Fruit fly (Drosophila melanogaster): Measurements from ENCODE around the gene side-VII.

Gene side-VII

dm6 chr3R:9762955-9763931, 23.5 kb upstream of the side-VII start, which contains the start of the genes Snap24 and CG8478:
Gene Snap24 (minus strand): TSS chr3R:9763150.
Gene CG8478 (plus strand): TSS chr3R:9763650.
- TF ChIP-seq CG9705 (GFP tag; optimal IDR thresholded peaks at IDR 0.05) (no peak), N (GFP tag; optimal IDR thresholded peaks at IDR 0.05) (peak; percentile 8), Rel (GFP tag; optimal IDR thresholded peaks at IDR 0.05) (no peak), Rel (tag; optimal IDR thresholded peaks at IDR 0.05) (peak; percentile 31), Abd-B (GFP tag; optimal IDR thresholded peaks at IDR 0.05) (no peak), rgr (GFP tag; optimal IDR thresholded peaks at IDR 0.05) (no peak), Myc (optimal IDR thresholded peaks at IDR 0.05) (peak; percentile 2), Jra (GFP tag; optimal IDR thresholded peaks at IDR 0.05) (peak; percentile 64), ey (GFP tag; optimal IDR thresholded peaks at IDR 0.05) (no peak)

- TF ChIP-seq Myc (optimal IDR thresholded peaks at IDR 0.05): peak; percentile 79
- TF ChIP-seq lola (GFP tag; optimal IDR thresholded peaks at IDR 0.05): no peak
- peak; percentile 20 for TF ChIP-seq OdsH (GFP tag; optimal IDR thresholded peaks at IDR 0.05)
Measured at dm6 chr3R:9759360-9760191, 19.8 kb upstream of the side-VII start, which contains the start of gene Mpi. Gene Mpi (plus strand): TSS chr3R:9759622.

- TF ChIP-seq lola (GFP tag; optimal IDR thresholded peaks at IDR 0.05) (no peak), Myc (optimal IDR thresholded peaks at IDR 0.05) (peak; percentile 8)
Measured at dm6 chr3R:9756187-9756586, 16.4 kb upstream of the side-VII start, which contains the start of the genes Alg12 and Rpt3R. Gene Alg12 (plus strand): TSS chr3R:9756491. Gene Rpt3R (minus strand): TSS chr3R:9756510.

- TF ChIP-seq brk (GFP tag; optimal IDR thresholded peaks at IDR 0.05) (no peak), Vsx2 (GFP tag; optimal IDR thresholded peaks at IDR 0.05; ENCODE audit: partially characterized antibody) (no peak), sv (GFP tag; optimal IDR thresholded peaks at IDR 0.05) (no peak), HLH106 (tag; optimal IDR thresholded peaks at IDR 0.05) (no peak), dl (GFP tag; optimal IDR thresholded peaks at IDR 0.05; ENCODE audit: insufficient read depth in 1 of 2, partially characterized antibody in 2 of 2) (no peak), rgr (GFP tag; optimal IDR thresholded peaks at IDR 0.05) (no peak), OdsH (GFP tag; optimal IDR thresholded peaks at IDR 0.05) (no peak), pan (optimal IDR thresholded peaks at IDR 0.05) (no peak), CG32264 (GFP tag; optimal IDR thresholded peaks at IDR 0.05) (no peak), Mio (GFP tag; optimal IDR thresholded peaks at IDR 0.05) (no peak), Rel (GFP tag; optimal IDR thresholded peaks at IDR 0.05) (no peak), Rel (tag; optimal IDR thresholded peaks at IDR 0.05) (no peak), Dfd (GFP tag; optimal IDR thresholded peaks at IDR 0.05) (no peak)
Measured at dm6 chr3R:9754487-9754886, 14.7 kb upstream of the side-VII start, which contains the start of gene Tti1. Gene Tti1 (minus strand): TSS chr3R:9754686.

- TF ChIP-seq Vsx2 (GFP tag; optimal IDR thresholded peaks at IDR 0.05; ENCODE audit: partially characterized antibody) (no peak), pan (optimal IDR thresholded peaks at IDR 0.05) (no peak), usp (GFP tag; optimal IDR thresholded peaks at IDR 0.05) (no peak), Hnf4 (GFP tag; optimal IDR thresholded peaks at IDR 0.05) (no peak), br (GFP tag; optimal IDR thresholded peaks at IDR 0.05) (no peak), Hr78 (GFP tag; optimal IDR thresholded peaks at IDR 0.05) (no peak), rgr (GFP tag; optimal IDR thresholded peaks at IDR 0.05) (no peak), brk (GFP tag; optimal IDR thresholded peaks at IDR 0.05) (no peak), Abd-B (GFP tag; optimal IDR thresholded peaks at IDR 0.05) (no peak), jim (GFP tag; optimal IDR thresholded peaks at IDR 0.05) (no peak)
Measured at dm6 chr3R:9747900-9748663, 8.3 kb upstream of the side-VII start.

dm6 chr3R:9747875-9747899, 7.9 kb upstream of the side-VII start, which contains the start of gene PpD3:
Gene PpD3 (plus strand): TSS chr3R:9747875.
- TF ChIP-seq ey (GFP tag; optimal IDR thresholded peaks at IDR 0.05) (no peak), foxo (GFP tag; optimal IDR thresholded peaks at IDR 0.05) (no peak), sage (GFP tag; optimal IDR thresholded peaks at IDR 0.05) (no peak), fru (GFP tag; optimal IDR thresholded peaks at IDR 0.05) (no peak), sv (GFP tag; optimal IDR thresholded peaks at IDR 0.05) (no peak), CrebA (GFP tag; optimal IDR thresholded peaks at IDR 0.05; ENCODE audit: borderline replicate concordance) (no peak), brk (GFP tag; optimal IDR thresholded peaks at IDR 0.05) (no peak), tai (GFP tag; optimal IDR thresholded peaks at IDR 0.05) (no peak), usp (GFP tag; optimal IDR thresholded peaks at IDR 0.05) (no peak), Hr78 (GFP tag; optimal IDR thresholded peaks at IDR 0.05) (no peak), Vsx2 (GFP tag; optimal IDR thresholded peaks at IDR 0.05; ENCODE audit: partially characterized antibody) (no peak), CG9705 (GFP tag; optimal IDR thresholded peaks at IDR 0.05) (no peak), Hnf4 (GFP tag; optimal IDR thresholded peaks at IDR 0.05) (no peak), Rel (GFP tag; optimal IDR thresholded peaks at IDR 0.05) (no peak), Rel (tag; optimal IDR thresholded peaks at IDR 0.05) (no peak), lola (GFP tag; optimal IDR thresholded peaks at IDR 0.05) (no peak), Sp1 (GFP tag; optimal IDR thresholded peaks at IDR 0.05) (no peak), dmrt93B (GFP tag; optimal IDR thresholded peaks at IDR 0.05) (no peak), dl (GFP tag; optimal IDR thresholded peaks at IDR 0.05; ENCODE audit: insufficient read depth in 1 of 2, partially characterized antibody in 2 of 2) (no peak), N (GFP tag; optimal IDR thresholded peaks at IDR 0.05) (no peak)

All from whole organism, wandering third instar larva.